Fruit fly (Drosophila melanogaster): Measurements from ENCODE around the gene CG33710.

The CG33710 gene

DNA sequence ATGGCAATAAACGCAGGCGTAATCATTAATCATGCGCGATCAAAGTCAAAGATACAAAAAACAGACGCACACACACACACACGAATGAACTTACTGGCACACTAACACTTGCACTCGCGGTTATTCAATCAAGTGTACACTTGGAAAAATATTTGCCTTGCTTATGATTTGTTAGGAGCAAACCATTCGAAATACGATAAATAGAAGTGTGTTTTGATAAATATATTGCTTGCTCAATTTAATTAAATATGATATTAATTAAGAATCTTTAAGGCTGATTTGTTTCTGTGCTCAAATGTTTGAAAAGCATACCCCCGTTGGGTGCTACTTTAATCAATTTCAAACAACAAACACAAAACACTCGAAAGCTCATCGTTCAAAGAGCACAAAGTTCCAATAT, 7.1 kb downstream of the CG33710 start (continued):
- TF ChIP-seq MESR4 (GFP tag; optimal IDR thresholded peaks at IDR 0.05), result no peak
- no peak for TF ChIP-seq sqz (GFP tag; optimal IDR thresholded peaks at IDR 0.05)
- TF ChIP-seq CG12659 (GFP tag; optimal IDR thresholded peaks at IDR 0.05), result no peak
- TF ChIP-seq Tbp (GFP tag; optimal IDR thresholded peaks at IDR 0.05), result no peak
- TF ChIP-seq dpn (GFP tag; optimal IDR thresholded peaks at IDR 0.05), result no peak
- TF ChIP-seq hth (optimal IDR thresholded peaks at IDR 0.05), result no peak
- no peak for TF ChIP-seq CG31224 (GFP tag; IDR thresholded peaks at IDR 0.05)
- no peak for TF ChIP-seq CG3838 (GFP tag; optimal IDR thresholded peaks at IDR 0.05)
- TF ChIP-seq CG7839 (tag; optimal IDR thresholded peaks at IDR 0.05), result peak; percentile 40
- TF ChIP-seq Hand (GFP tag; optimal IDR thresholded peaks at IDR 0.05), result no peak
- no peak for TF ChIP-seq knrl (GFP tag; IDR thresholded peaks at IDR 0.05; ENCODE audit: partially characterized antibody)
- no peak for TF ChIP-seq Bgb (GFP tag; IDR thresholded peaks at IDR 0.05; ENCODE audit: partially characterized antibody)
- peak; percentile 39 for TF ChIP-seq Meics (GFP tag; optimal IDR thresholded peaks at IDR 0.05)
- no peak for TF ChIP-seq sens-2 (GFP tag; IDR thresholded peaks at IDR 0.05)
- TF ChIP-seq CG34224 (GFP tag; IDR thresholded peaks at IDR 0.05; ENCODE audit: partially characterized antibody), result no peak
- TF ChIP-seq CG6683 (GFP tag; optimal IDR thresholded peaks at IDR 0.05), result no peak
- TF ChIP-seq CG7372 (GFP tag; IDR thresholded peaks at IDR 0.05), result no peak
- no peak for TF ChIP-seq CG5245 (GFP tag; optimal IDR thresholded peaks at IDR 0.05)
- no peak for TF ChIP-seq C15 (GFP tag; IDR thresholded peaks at IDR 0.05)
- TF ChIP-seq Sin3A (optimal IDR thresholded peaks at IDR 0.05), result no peak
- TF ChIP-seq Antp (GFP tag; optimal IDR thresholded peaks at IDR 0.05), result no peak
- no peak for TF ChIP-seq CG10543 (GFP tag; optimal IDR thresholded peaks at IDR 0.05)
- TF ChIP-seq pum (GFP tag; optimal IDR thresholded peaks at IDR 0.05), result no peak
- TF ChIP-seq Elba2 (GFP tag; optimal IDR thresholded peaks at IDR 0.05), result no peak
- no peak for TF ChIP-seq da (GFP tag; optimal IDR thresholded peaks at IDR 0.05)
- TF ChIP-seq Dbx (GFP tag; IDR thresholded peaks at IDR 0.05), result no peak
- no peak for TF ChIP-seq tx (GFP tag; optimal IDR thresholded peaks at IDR 0.05)
- TF ChIP-seq Vsx1 (GFP tag; optimal IDR thresholded peaks at IDR 0.05), result peak; percentile 29
- TF ChIP-seq YL-1 (GFP tag; optimal IDR thresholded peaks at IDR 0.05), result no peak
- no peak for TF ChIP-seq dysf (GFP tag; IDR thresholded peaks at IDR 0.05)
- peak; percentile 52 for TF ChIP-seq Sox102F (GFP tag; optimal IDR thresholded peaks at IDR 0.05)
- no peak for TF ChIP-seq CG11696 (GFP tag; IDR thresholded peaks at IDR 0.05)
- TF ChIP-seq CG12942 (GFP tag; optimal IDR thresholded peaks at IDR 0.05), result peak; percentile 2
- TF ChIP-seq CG30403 (GFP tag; optimal IDR thresholded peaks at IDR 0.05), result peak; percentile 33
- TF ChIP-seq CG3281 (GFP tag; optimal IDR thresholded peaks at IDR 0.05), result peak; percentile 23
- no peak for TF ChIP-seq hbn (GFP tag; IDR thresholded peaks at IDR 0.05; ENCODE audit: partially characterized antibody)
- TF ChIP-seq Xbp1 (GFP tag; optimal IDR thresholded peaks at IDR 0.05), result peak; percentile 28
- no peak for TF ChIP-seq CG9932 (GFP tag; IDR thresholded peaks at IDR 0.05)
- peak; percentile 7 for TF ChIP-seq sens (GFP tag)
- peak; percentile 36 for TF ChIP-seq lab (GFP tag; optimal IDR thresholded peaks at IDR 0.05)
- peak; percentile 1 for TF ChIP-seq CG18476 (GFP tag; optimal IDR thresholded peaks at IDR 0.05)
- no peak for TF ChIP-seq rib (GFP tag; IDR thresholded peaks at IDR 0.05)
- TF ChIP-seq row (GFP tag; IDR thresholded peaks at IDR 0.05), result no peak; the same call in 2 of the 3 replicates
- no peak for TF ChIP-seq CG15601 (tag; optimal IDR thresholded peaks at IDR 0.05)
- TF ChIP-seq fd96Cb (tag; optimal IDR thresholded peaks at IDR 0.05), result peak; percentile 28
- TF ChIP-seq her (GFP tag; optimal IDR thresholded peaks at IDR 0.05), result no peak
- TF ChIP-seq Awh (GFP tag; IDR thresholded peaks at IDR 0.05), result no peak
- peak; percentile 1 for TF ChIP-seq bcd (GFP tag; optimal IDR thresholded peaks at IDR 0.05)
- TF ChIP-seq lmd (GFP tag; IDR thresholded peaks at IDR 0.05), result no peak
- 0 out of 2 replicates have a peak, but pooled peaks have one; percentile 16 for TF ChIP-seq Rx (GFP tag; IDR thresholded peaks at IDR 0.05)
- 0 out of 2 replicates have a peak, but pooled peaks have one; percentile 10 for TF ChIP-seq Ada2b (GFP tag; IDR thresholded peaks at IDR 0.05)
- peak; percentile 61 for TF ChIP-seq gem (tag; optimal IDR thresholded peaks at IDR 0.05)
- TF ChIP-seq HmgD (GFP tag; optimal IDR thresholded peaks at IDR 0.05), result no peak

Measured in whole organism, embryonic.